Worm (Caenorhabditis elegans) whole organism, L3 larva: Measurements from ENCODE around the gene duxl-1.
"Not testable (repeated sequence)": the region's sequence is repeated elsewhere in the genome, so short reads cannot be mapped to it uniquely, and the experiment has no call there.

Experiments used
- R02D3.7 ChIP-seq: fragments of 150-350 bp; optimal IDR thresholded peaks from 2 replicates; lab custom pipeline; 2014; ENCODE audit warnings: missing biosample characterization, missing genetic modification characterization
- ZK546.5 ChIP-seq: sonication (generic microtip); optimal IDR thresholded peaks from 2 replicates; lab custom pipeline; 2017; ENCODE audit warnings: missing biosample characterization, missing genetic modification characterization
- aly-2 ChIP-seq: fragments of 150-350 bp; optimal IDR thresholded peaks from 2 replicates; lab custom pipeline; 2014; ENCODE audit warnings: missing biosample characterization, missing genetic modification characterization
- ama-1 ChIP-seq: fragments of 150-350 bp; optimal IDR thresholded peaks from 2 replicates; lab custom pipeline; 2018
- ceh-9 ChIP-seq: sonication (generic microtip); optimal IDR thresholded peaks from 2 replicates; lab custom pipeline; 2018; ENCODE audit warnings: missing biosample characterization, missing genetic modification characterization
- daf-12 ChIP-seq: fragments of 150-350 bp; optimal IDR thresholded peaks from 2 replicates; lab custom pipeline; 2014; ENCODE audit warnings: missing biosample characterization, missing genetic modification reagents, missing genetic modification characterization
- egl-5 ChIP-seq: fragments of 150-350 bp; optimal IDR thresholded peaks from 2 replicates; lab custom pipeline; 2017; ENCODE audit warnings: missing biosample characterization, missing genetic modification reagents, missing genetic modification characterization, inconsistent platforms
- elt-2 ChIP-seq: sonication (generic microtip); optimal IDR thresholded peaks from 2 replicates; lab custom pipeline; 2016; ENCODE audit warnings: missing genetic modification reagents, mild to moderate bottlenecking, missing genetic modification characterization, missing compliant biosample characterization
- elt-3 ChIP-seq, 3 experiments: fragments of 150-350 bp in 1 of 3; sonication (generic microtip) in 2 of 3; optimal IDR thresholded peaks; 2 replicates in 2 of 3; 4 replicates in 1 of 3; lab custom pipeline; 2014 to 2017; ENCODE audit warnings: missing biosample characterization in 3 of 3, missing genetic modification characterization in 3 of 3
- eor-1 ChIP-seq, 2 experiments: fragments of 150-350 bp; optimal IDR thresholded peaks; 2 replicates each; lab custom pipeline; 2014 to 2018; ENCODE audit warnings: missing biosample characterization in 2 of 2, missing genetic modification characterization in 2 of 2
- fkh-2 ChIP-seq: fragments of 150-350 bp; optimal IDR thresholded peaks from 2 replicates; lab custom pipeline; 2014; ENCODE audit warnings: missing biosample characterization, missing genetic modification reagents, missing genetic modification characterization
- fos-1 ChIP-seq: fragments of 150-350 bp; optimal IDR thresholded peaks from 2 replicates; lab custom pipeline; 2014; ENCODE audit warnings: missing biosample characterization, missing genetic modification characterization
- hmg-11 ChIP-seq: sonication (generic microtip); optimal IDR thresholded peaks from 2 replicates; lab custom pipeline; 2016; ENCODE audit warnings: missing genetic modification characterization, missing compliant biosample characterization
- jun-1 ChIP-seq: fragments of 150-350 bp; optimal IDR thresholded peaks from 2 replicates; lab custom pipeline; 2014; ENCODE audit warnings: missing biosample characterization, missing genetic modification reagents, missing genetic modification characterization
- lin-39 ChIP-seq: fragments of 150-350 bp; optimal IDR thresholded peaks from 2 replicates; lab custom pipeline; 2018; ENCODE audit warnings: missing biosample characterization, missing genetic modification reagents, missing genetic modification characterization
- lsy-12 ChIP-seq: sonication (generic microtip); optimal IDR thresholded peaks from 2 replicates; lab custom pipeline; 2016; ENCODE audit warnings: mild to moderate bottlenecking, missing genetic modification characterization, missing compliant biosample characterization
- mml-1 ChIP-seq: fragments of 150-350 bp; sonication (generic microtip); optimal IDR thresholded peaks from 3 replicates; lab custom pipeline; 2014; ENCODE audit warnings: missing biosample characterization, missing genetic modification characterization
- nfya-1 ChIP-seq: sonication (generic microtip); optimal IDR thresholded peaks from 2 replicates; lab custom pipeline; 2017; ENCODE audit warnings: missing genetic modification characterization, mild to moderate bottlenecking, missing compliant biosample characterization, antibody characterized with exemption, moderate library complexity; ENCODE audit not compliant: insufficient read depth
- nhr-12 ChIP-seq: fragments of 150-350 bp; optimal IDR thresholded peaks from 2 replicates; lab custom pipeline; 2014; ENCODE audit warnings: missing biosample characterization, missing genetic modification characterization
- nhr-23 ChIP-seq: fragments of 150-350 bp; optimal IDR thresholded peaks from 2 replicates; lab custom pipeline; 2014; ENCODE audit warnings: missing biosample characterization, missing genetic modification reagents, missing genetic modification characterization
- nhr-25 ChIP-seq: sonication (generic microtip); optimal IDR thresholded peaks from 2 replicates; lab custom pipeline; 2017; ENCODE audit warnings: missing biosample characterization, missing genetic modification characterization
- nhr-28 ChIP-seq: fragments of 150-350 bp; optimal IDR thresholded peaks from 2 replicates; lab custom pipeline; 2014; ENCODE audit warnings: missing biosample characterization, missing genetic modification characterization
- nhr-43 ChIP-seq: sonication (generic microtip); optimal IDR thresholded peaks from 2 replicates; lab custom pipeline; 2016; ENCODE audit warnings: mild to moderate bottlenecking, missing genetic modification characterization, missing compliant biosample characterization; ENCODE audit not compliant: poor library complexity, severe bottlenecking
- nhr-76 ChIP-seq: fragments of 150-350 bp; sonication (generic microtip); optimal IDR thresholded peaks from 5 replicates; lab custom pipeline; 2014; ENCODE audit warnings: missing biosample characterization, missing genetic modification characterization
- pha-4 ChIP-seq: fragments of 150-350 bp; optimal IDR thresholded peaks from 2 replicates; lab custom pipeline; 2014; ENCODE audit warnings: missing biosample characterization, missing genetic modification reagents, missing genetic modification characterization
- pqm-1 ChIP-seq: fragments of 150-350 bp; optimal IDR thresholded peaks from 2 replicates; lab custom pipeline; 2017; ENCODE audit warnings: missing biosample characterization, missing genetic modification characterization, inconsistent platforms
- sea-2 ChIP-seq: fragments of 150-350 bp; sonication (generic microtip); optimal IDR thresholded peaks from 4 replicates; lab custom pipeline; 2014; ENCODE audit warnings: missing biosample characterization, missing genetic modification reagents, missing genetic modification characterization
- snpc-4 ChIP-seq: fragments of 150-350 bp; optimal IDR thresholded peaks from 2 replicates; lab custom pipeline; 2014; ENCODE audit warnings: missing biosample characterization, missing genetic modification characterization
- tbx-2 ChIP-seq: sonication (generic microtip); optimal IDR thresholded peaks from 2 replicates; lab custom pipeline; 2016; ENCODE audit warnings: mild to moderate bottlenecking, missing genetic modification characterization, missing compliant biosample characterization
- unc-39 ChIP-seq: sonication (generic microtip); optimal IDR thresholded peaks from 4 replicates; lab custom pipeline; 2017; ENCODE audit warnings: missing biosample characterization, missing genetic modification characterization
- unc-62 ChIP-seq: fragments of 150-350 bp; sonication (generic microtip); optimal IDR thresholded peaks from 4 replicates; lab custom pipeline; 2014; ENCODE audit warnings: missing biosample characterization, missing genetic modification reagents, missing genetic modification characterization
- zag-1 ChIP-seq: fragments of 150-350 bp; optimal IDR thresholded peaks from 2 replicates; lab custom pipeline; 2014; ENCODE audit warnings: missing biosample characterization, missing genetic modification characterization
- ztf-11 ChIP-seq: fragments of 150-350 bp; optimal IDR thresholded peaks from 2 replicates; lab custom pipeline; 2014; ENCODE audit warnings: missing biosample characterization, missing genetic modification characterization

duxl-1 gene

ce11 chrII:1654917-1655316 is 8.6 kb upstream of the duxl-1 start, which contains the start of gene btb-12:
Gene btb-12 (plus strand): TSS chrII:1655217.
- TF ChIP-seq aly-2 (tag; lab: Kevin White, UChicago) (no peak), mml-1 (tag; lab: Kevin White, UChicago) (no peak), lin-39 (tag; lab: Kevin White, UChicago) (no peak), nhr-25 (tag; lab: Kevin White, UChicago) (no peak), nhr-43 (no peak), fkh-2 (tag; lab: Kevin White, UChicago) (no peak), nhr-28 (tag; lab: Kevin White, UChicago) (no peak), eor-1 (tag; optimal IDR thresholded peaks at IDR 0.05; lab: Kevin White, UChicago) (no peak), ztf-11 (no peak), pha-4 (tag; lab: Kevin White, UChicago) (no peak), jun-1 (tag; lab: Kevin White, UChicago) (no peak), nhr-76 (tag; lab: Kevin White, UChicago) (no peak), R02D3.7 (tag; lab: Kevin White, UChicago) (no peak)

DNA sequence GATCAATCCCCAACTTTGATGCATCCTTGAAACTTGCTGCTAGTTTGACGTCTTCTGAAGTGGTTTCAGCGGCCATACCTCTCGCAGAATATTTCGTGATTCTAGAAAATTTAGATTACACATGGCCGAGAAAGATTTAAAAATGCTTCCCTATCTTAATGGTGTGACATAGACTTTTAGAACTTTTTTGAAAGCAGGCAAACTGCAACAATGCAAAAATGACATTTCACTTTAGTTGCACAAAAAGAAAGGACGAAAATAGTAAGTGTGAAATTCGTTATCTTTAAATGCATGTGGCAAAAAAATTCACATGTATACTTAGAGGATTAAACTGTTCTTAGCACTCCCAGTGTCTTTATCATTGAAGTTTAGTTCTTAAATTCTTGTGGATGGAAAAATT is 6.3 kb upstream of the duxl-1 start, which contains the start of gene ZC204.12:
TSS of gene ZC204.12 (minus strand) at position 101 of the 400 bp plus-strand sequence.
- TF ChIP-seq nhr-76 (tag; lab: Kevin White, UChicago) (no peak), nhr-28 (tag; lab: Kevin White, UChicago) (no peak), daf-12 (tag; lab: Kevin White, UChicago) (no peak), zag-1 (tag; lab: Kevin White, UChicago) (no peak), ztf-11 (no peak), snpc-4 (no peak), pqm-1 (no peak), unc-39 (tag; lab: Kevin White, UChicago) (no peak), ZK546.5 (tag; lab: Kevin White, UChicago) (no peak)

- TF ChIP-seq pqm-1, result peak; percentile 31
- TF ChIP-seq elt-2 (tag; lab: Kevin White, UChicago), result peak; percentile 84
Measured at ce11 chrII:1659729-1660128, 3.8 kb upstream of the duxl-1 start.

DNA sequence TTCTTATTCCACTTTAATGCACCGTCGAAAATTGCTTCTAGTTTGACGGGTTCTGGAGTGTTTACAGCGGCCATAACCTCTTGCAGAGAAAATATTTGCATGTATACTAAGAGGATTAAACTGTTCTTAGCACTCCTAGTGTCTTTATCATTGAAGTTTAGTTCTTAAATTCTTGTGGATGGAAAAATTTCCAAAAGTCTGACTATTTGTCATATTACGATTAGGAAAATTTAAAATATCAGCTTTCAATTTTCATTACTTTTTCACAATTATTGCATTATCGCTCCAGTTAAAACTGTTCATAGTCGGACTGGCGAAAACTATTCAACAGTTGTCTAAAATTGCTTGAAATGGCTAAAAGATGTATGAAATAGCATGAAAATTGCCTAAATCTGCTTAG is 2.6 kb upstream of the duxl-1 start, which contains the start of gene ZC204.13:
TSS of gene ZC204.13 (minus strand) at position 101 of the 400 bp plus-strand sequence.
- not testable (repeated sequence) for TF ChIP-seq sea-2 (GFP tag; lab: Kevin White, UChicago); daf-12 (tag; lab: Kevin White, UChicago); ceh-9 (tag; lab: Kevin White, UChicago)

ce11 chrII:1662881-1663280 is 618 bp upstream of the duxl-1 start, which contains the start of gene ZC204.14:
Gene ZC204.14 (minus strand): TSS chrII:1662949.
- TF ChIP-seq nhr-25 (tag; lab: Kevin White, UChicago) (no peak), fkh-2 (tag; lab: Kevin White, UChicago) (no peak), sea-2 (GFP tag; lab: Kevin White, UChicago) (no peak), nfya-1 (tag; lab: Kevin White, UChicago) (no peak), ama-1 (lab: Kevin White, UChicago) (no peak), daf-12 (tag; lab: Kevin White, UChicago) (no peak), fos-1 (tag; lab: Kevin White, UChicago) (no peak), elt-3 (tag; optimal IDR thresholded peaks at IDR 0.05; lab: Kevin White, UChicago) (no peak), unc-39 (tag; lab: Kevin White, UChicago) (no peak), R02D3.7 (tag; lab: Kevin White, UChicago) (no peak), jun-1 (tag; lab: Kevin White, UChicago) (no peak), unc-62 (GFP tag; lab: Kevin White, UChicago) (no peak), nhr-12 (no peak)

- TF ChIP-seq ama-1 (lab: Kevin White, UChicago), result no peak
- no peak for TF ChIP-seq nfya-1 (tag; lab: Kevin White, UChicago)
- TF ChIP-seq jun-1 (tag; lab: Kevin White, UChicago), result no peak
- no peak for TF ChIP-seq sea-2 (GFP tag; lab: Kevin White, UChicago)
- no peak for TF ChIP-seq ztf-11
- no peak for TF ChIP-seq nhr-76 (tag; lab: Kevin White, UChicago)
- no peak for TF ChIP-seq snpc-4
- TF ChIP-seq lsy-12 (tag; lab: Kevin White, UChicago), result no peak
- no peak for TF ChIP-seq daf-12 (tag; lab: Kevin White, UChicago)
- TF ChIP-seq pha-4 (tag; lab: Kevin White, UChicago), result no peak
- TF ChIP-seq hmg-11, result no peak
- no peak for TF ChIP-seq tbx-2 (tag; lab: Kevin White, UChicago)
- no peak for TF ChIP-seq nhr-23 (tag; lab: Kevin White, UChicago)
- no peak for TF ChIP-seq elt-2 (tag; lab: Kevin White, UChicago)
- TF ChIP-seq ceh-9 (tag; lab: Kevin White, UChicago), result no peak
- TF ChIP-seq lin-39 (tag; lab: Kevin White, UChicago), result no peak
- TF ChIP-seq egl-5, result no peak
- TF ChIP-seq, all 47 proteins: peak for 0
Measured at ce11 chrII:1666025-1666424, 2.5 kb downstream of the duxl-1 start, which contains the start of gene srlf-29. Gene srlf-29 (plus strand): TSS chrII:1666325.
